Worm (Caenorhabditis elegans): ENCODE data around the gene C17B7.3.

DNA sequence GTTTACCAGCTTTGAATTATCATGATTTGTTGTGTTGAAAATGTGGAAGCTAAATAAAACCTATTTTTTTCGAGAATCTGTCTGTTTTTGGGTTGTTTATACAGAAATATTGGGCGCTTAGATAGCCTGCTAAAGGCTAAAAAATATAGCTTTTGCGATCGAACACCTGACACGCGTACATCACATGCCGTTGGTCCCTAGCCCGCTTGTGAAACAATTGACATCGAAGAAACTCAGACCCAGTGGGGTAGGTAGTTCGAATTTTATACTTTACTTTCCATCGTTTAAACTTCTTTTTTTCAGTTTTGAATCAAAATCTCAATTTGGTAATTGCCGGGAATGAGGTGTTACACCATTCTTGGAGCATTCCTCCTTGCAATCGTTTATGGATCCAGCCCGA lies 3.6 kb upstream of the C17B7.3 start, which contains the start of gene C17B7.4:
- TF ChIP-seq F13H6.1 (tag; optimal IDR thresholded peaks at IDR 0.05) (no peak), lin-11 (tag; optimal IDR thresholded peaks at IDR 0.05) (no peak), lin-13 (GFP tag; optimal IDR thresholded peaks at IDR 0.05) (no peak), Y55F3AM.14 (GFP tag; optimal IDR thresholded peaks at IDR 0.05) (no peak), sma-9 (GFP tag; optimal IDR thresholded peaks at IDR 0.05) (no peak), sma-9 (tag; optimal IDR thresholded peaks at IDR 0.05) (no peak), ztf-11 (tag; optimal IDR thresholded peaks at IDR 0.05) (no peak), egl-27 (tag; optimal IDR thresholded peaks at IDR 0.05) (no peak), unc-62 (GFP tag; optimal IDR thresholded peaks at IDR 0.05) (no peak), R02D3.7 (tag; optimal IDR thresholded peaks at IDR 0.05) (no peak), ztf-4 (tag; optimal IDR thresholded peaks at IDR 0.05) (no peak), ZK546.5 (tag; optimal IDR thresholded peaks at IDR 0.05) (no peak), nhr-6 (tag; optimal IDR thresholded peaks at IDR 0.05) (no peak)

Measured in whole organism, L2 larva.